Worm (Caenorhabditis elegans): Measurements from ENCODE around the gene npr-11.

npr-11 gene

ce11 chrX:1257668-1258067 is 2.2 kb upstream of the npr-11 start:
- TF ChIP-seq ztf-23 (GFP tag; IDR thresholded peaks at IDR 0.05) (no peak), med-1 (GFP tag; optimal IDR thresholded peaks at IDR 0.05; ENCODE audit: insufficient read depth) (no peak), tab-1 (GFP tag; IDR thresholded peaks at IDR 0.05) (no peak), flt-1 (GFP tag; IDR thresholded peaks at IDR 0.05) (no peak), cog-1 (tag; optimal IDR thresholded peaks at IDR 0.05) (no peak), ref-1 (GFP tag; conservative IDR thresholded peaks at IDR 0.05) (no peak), klf-2 (GFP tag; conservative IDR thresholded peaks at IDR 0.05) (no peak), T22C8.4 (GFP tag; IDR thresholded peaks at IDR 0.05) (no peak), ztf-29 (GFP tag; IDR thresholded peaks at IDR 0.05) (no peak)

- no peak for TF ChIP-seq ref-1 (GFP tag; conservative IDR thresholded peaks at IDR 0.05)
- TF ChIP-seq cog-1 (tag; optimal IDR thresholded peaks at IDR 0.05) = no peak
Observed at ce11 chrX:1249738-1250137, 5.7 kb downstream of the npr-11 start, which contains the start of gene C25G6.4. Gene C25G6.4, minus strand, starts transcription at chrX:1249838.

- no peak for TF ChIP-seq klf-2 (GFP tag; conservative IDR thresholded peaks at IDR 0.05)
- TF ChIP-seq flt-1 (GFP tag; IDR thresholded peaks at IDR 0.05) = no peak
- TF ChIP-seq ztf-23 (GFP tag; IDR thresholded peaks at IDR 0.05) = no peak
- no peak for TF ChIP-seq ref-1 (GFP tag; conservative IDR thresholded peaks at IDR 0.05)
- TF ChIP-seq tab-1 (GFP tag; IDR thresholded peaks at IDR 0.05) = no peak
- no peak for TF ChIP-seq T22C8.4 (GFP tag; IDR thresholded peaks at IDR 0.05)
- no peak for TF ChIP-seq ztf-29 (GFP tag; IDR thresholded peaks at IDR 0.05)
- no peak for TF ChIP-seq cog-1 (tag; optimal IDR thresholded peaks at IDR 0.05)
- TF ChIP-seq med-1 (GFP tag; optimal IDR thresholded peaks at IDR 0.05; ENCODE audit: insufficient read depth) = no peak
Observed at ce11 chrX:1245717-1246116, 9.7 kb downstream of the npr-11 start, which contains the start of gene tsp-9. Gene tsp-9, plus strand, starts transcription at chrX:1246017.

- no peak for TF ChIP-seq med-1 (GFP tag; optimal IDR thresholded peaks at IDR 0.05; ENCODE audit: insufficient read depth)
- TF ChIP-seq tab-1 (GFP tag; IDR thresholded peaks at IDR 0.05) = no peak
- no peak for TF ChIP-seq cog-1 (tag; optimal IDR thresholded peaks at IDR 0.05)
- TF ChIP-seq klf-2 (GFP tag; conservative IDR thresholded peaks at IDR 0.05) = no peak
- 0 out of 2 replicates have a peak, but pooled peaks have one; percentile 20 for TF ChIP-seq flt-1 (GFP tag; IDR thresholded peaks at IDR 0.05)
- TF ChIP-seq ztf-29 (GFP tag; IDR thresholded peaks at IDR 0.05) = no peak
- peak; percentile 70 for TF ChIP-seq T22C8.4 (GFP tag; IDR thresholded peaks at IDR 0.05)
- no peak for TF ChIP-seq ref-1 (GFP tag; conservative IDR thresholded peaks at IDR 0.05)
- TF ChIP-seq ztf-23 (GFP tag; IDR thresholded peaks at IDR 0.05) = no peak
Observed at ce11 chrX:1244235-1244634, 11.2 kb downstream of the npr-11 start.

ce11 chrX:1242763-1243162 is 12.7 kb downstream of the npr-11 start:
- no peak for TF ChIP-seq flt-1 (GFP tag; IDR thresholded peaks at IDR 0.05)
- TF ChIP-seq ztf-29 (GFP tag; IDR thresholded peaks at IDR 0.05) = no peak
- TF ChIP-seq ztf-23 (GFP tag; IDR thresholded peaks at IDR 0.05) = no peak
- no peak for TF ChIP-seq tab-1 (GFP tag; IDR thresholded peaks at IDR 0.05)
- TF ChIP-seq klf-2 (GFP tag; conservative IDR thresholded peaks at IDR 0.05) = no peak
- no peak for TF ChIP-seq T22C8.4 (GFP tag; IDR thresholded peaks at IDR 0.05)
- TF ChIP-seq ref-1 (GFP tag; conservative IDR thresholded peaks at IDR 0.05) = no peak
- TF ChIP-seq med-1 (GFP tag; optimal IDR thresholded peaks at IDR 0.05; ENCODE audit: insufficient read depth) = no peak
- TF ChIP-seq cog-1 (tag; optimal IDR thresholded peaks at IDR 0.05) = no peak

ce11 chrX:1238803-1239202 is 16.6 kb downstream of the npr-11 start, which contains the start of gene C25G6.3:
Gene C25G6.3, minus strand, starts transcription at chrX:1238903.
- TF ChIP-seq cog-1 (tag; optimal IDR thresholded peaks at IDR 0.05) (no peak), ztf-29 (GFP tag; IDR thresholded peaks at IDR 0.05) (no peak), T22C8.4 (GFP tag; IDR thresholded peaks at IDR 0.05) (no peak), ref-1 (GFP tag; conservative IDR thresholded peaks at IDR 0.05) (no peak), ztf-23 (GFP tag; IDR thresholded peaks at IDR 0.05) (no peak), flt-1 (GFP tag; IDR thresholded peaks at IDR 0.05) (no peak), klf-2 (GFP tag; conservative IDR thresholded peaks at IDR 0.05) (no peak), med-1 (GFP tag; optimal IDR thresholded peaks at IDR 0.05; ENCODE audit: insufficient read depth) (no peak), tab-1 (GFP tag; IDR thresholded peaks at IDR 0.05) (no peak)

ce11 chrX:1233889-1234288 is 21.6 kb downstream of the npr-11 start:
- peak; percentile 41; the same call in 1 of the 2 replicates for TF ChIP-seq flt-1 (GFP tag; IDR thresholded peaks at IDR 0.05)

- TF ChIP-seq ztf-23 (GFP tag; IDR thresholded peaks at IDR 0.05) = no peak
Observed at ce11 chrX:1232074-1232473, 23.4 kb downstream of the npr-11 start.

ce11 chrX:1230658-1231057 is 24.8 kb downstream of the npr-11 start, which contains the start of gene C46H3.2:
Gene C46H3.2, minus strand, starts transcription at chrX:1230758.
- TF ChIP-seq ref-1 (GFP tag; conservative IDR thresholded peaks at IDR 0.05) (no peak), med-1 (GFP tag; optimal IDR thresholded peaks at IDR 0.05; ENCODE audit: insufficient read depth) (no peak), klf-2 (GFP tag; conservative IDR thresholded peaks at IDR 0.05) (no peak), T22C8.4 (GFP tag; IDR thresholded peaks at IDR 0.05) (no peak), flt-1 (GFP tag; IDR thresholded peaks at IDR 0.05) (no peak), tab-1 (GFP tag; IDR thresholded peaks at IDR 0.05) (no peak), ztf-23 (GFP tag; IDR thresholded peaks at IDR 0.05) (no peak), cog-1 (tag; optimal IDR thresholded peaks at IDR 0.05) (no peak), ztf-29 (GFP tag; IDR thresholded peaks at IDR 0.05) (no peak)

- TF ChIP-seq med-1 (GFP tag; optimal IDR thresholded peaks at IDR 0.05; ENCODE audit: insufficient read depth) = no peak
- TF ChIP-seq cog-1 (tag; optimal IDR thresholded peaks at IDR 0.05) = no peak
- no peak for TF ChIP-seq ztf-29 (GFP tag; IDR thresholded peaks at IDR 0.05)
- TF ChIP-seq flt-1 (GFP tag; IDR thresholded peaks at IDR 0.05) = 0 out of 2 replicates have a peak, but pooled peaks have one; percentile 59
- TF ChIP-seq ztf-23 (GFP tag; IDR thresholded peaks at IDR 0.05) = 0 out of 2 replicates have a peak, but pooled peaks have one; percentile 10
- no peak for TF ChIP-seq klf-2 (GFP tag; conservative IDR thresholded peaks at IDR 0.05)
- TF ChIP-seq T22C8.4 (GFP tag; IDR thresholded peaks at IDR 0.05) = no peak
- TF ChIP-seq ref-1 (GFP tag; conservative IDR thresholded peaks at IDR 0.05) = no peak
- 0 out of 2 replicates have a peak, but pooled peaks have one; percentile 43 for TF ChIP-seq tab-1 (GFP tag; IDR thresholded peaks at IDR 0.05)
Observed at ce11 chrX:1223841-1224240, 31.6 kb downstream of the npr-11 start.
